Worm (Caenorhabditis elegans) whole organism, late embryonic: ENCODE measurements around the gene ptpn-22.

Experiments used
- sdc-2 ChIP-seq: sonication (generic microtip); optimal IDR thresholded peaks from 2 replicates; lab custom pipeline; 2016; ENCODE audit warnings: missing genotype, missing genetic modification characterization, missing compliant biosample characterization
- unc-3 ChIP-seq, 2 experiments: fragments of 200-800 bp in 1 of 2; sonication (Bioruptor generic) in 1 of 2; sonication (generic microtip) in 1 of 2; conservative IDR thresholded peaks in 1 of 2; optimal IDR thresholded peaks in 1 of 2; 2 replicates each; pipeline versions ENCODE4 v1.3.6 to Lab custom; 2016 to 2022; ENCODE audit warnings: missing compliant biosample characterization in 2 of 2, missing genetic modification characterization in 2 of 2, missing genetic modification reagents in 1 of 2

DNA sequence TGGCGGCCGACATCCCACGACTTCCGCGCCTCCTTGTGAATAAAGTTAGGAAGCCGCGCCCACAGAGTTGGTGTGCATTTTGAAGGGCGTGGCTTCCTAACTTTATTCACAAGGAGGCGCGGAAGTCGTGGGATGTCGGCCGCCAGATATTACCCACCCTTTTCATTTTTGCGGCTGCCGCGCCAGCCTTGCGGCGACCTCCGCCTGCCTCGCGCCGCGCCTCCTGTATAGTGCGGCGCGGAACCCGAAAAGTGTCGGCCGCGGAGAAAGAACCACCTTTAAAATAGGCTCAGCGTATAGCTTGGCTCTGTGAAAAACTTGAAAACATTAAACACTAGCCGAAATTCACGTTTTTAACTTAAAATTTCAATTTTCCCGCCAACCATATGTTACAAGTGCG is 23.4 kb upstream of the ptpn-22 start:
- TF ChIP-seq sdc-2 (tag; lab: Kevin White, UChicago) (no peak), unc-3 (GFP tag; conservative IDR thresholded peaks at IDR 0.05; lab: Robert Waterston, UW) (no peak), unc-3 (tag; optimal IDR thresholded peaks at IDR 0.05; lab: Kevin White, UChicago) (no peak)
